Fruit fly (Drosophila melanogaster): ENCODE results near the gene Grl62b.

dm6 chr3L:1985406-1985805, 37.8 kb downstream of the Grl62b start:
- TF ChIP-seq CG11504 (tag; optimal IDR thresholded peaks at IDR 0.05) (no peak), pum (GFP tag; optimal IDR thresholded peaks at IDR 0.05) (no peak), CG10565 (GFP tag; optimal IDR thresholded peaks at IDR 0.05) (no peak), Chrac-16 (GFP tag; optimal IDR thresholded peaks at IDR 0.05) (no peak), CG6175 (GFP tag; IDR thresholded peaks at IDR 0.05) (no peak), corto (GFP tag; optimal IDR thresholded peaks at IDR 0.05) (no peak), cas (GFP tag; IDR thresholded peaks at IDR 0.05) (no peak), CG17328 (GFP tag; IDR thresholded peaks at IDR 0.05) (no peak), gsb (GFP tag; IDR thresholded peaks at IDR 0.05) (no peak), Sin3A (optimal IDR thresholded peaks at IDR 0.05) (no peak)

Measured in whole organism, embryonic.